Fruit fly (Drosophila melanogaster): Measurements from ENCODE around the gene Hel89B.

The Hel89B gene

DNA sequence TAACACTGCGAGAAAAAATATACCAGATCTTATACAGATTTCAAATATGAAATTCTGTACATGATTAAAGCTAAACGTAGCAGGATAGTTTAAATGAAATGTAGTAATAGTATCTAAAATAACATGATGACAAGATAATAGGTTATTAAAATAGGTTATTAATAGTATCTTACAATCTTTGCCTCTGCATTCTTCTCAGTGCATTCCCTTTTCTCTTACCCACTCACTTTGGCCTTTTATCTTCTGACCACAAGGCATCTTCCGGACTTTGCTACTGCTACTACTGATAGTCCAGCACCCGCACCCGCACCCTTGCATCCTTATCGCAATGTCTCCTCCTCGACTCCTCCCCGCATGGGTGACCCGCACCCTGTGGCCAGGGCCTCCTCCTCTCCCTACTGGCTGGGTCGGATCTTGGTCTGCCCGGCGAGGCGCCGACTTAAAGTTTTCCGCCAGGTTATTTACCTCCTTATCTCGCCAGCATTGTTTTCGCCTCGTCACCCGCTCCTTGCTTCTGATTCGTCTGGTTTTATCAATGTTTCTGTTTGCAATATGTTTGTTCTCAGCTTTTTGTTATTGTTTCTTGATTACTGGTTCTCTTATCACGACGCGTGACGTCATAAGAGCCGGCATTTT is 11.5 kb downstream of the Hel89B start (continued):
- no peak for TF ChIP-seq CG11456 (GFP tag; IDR thresholded peaks at IDR 0.05)
- TF ChIP-seq Doc2 (GFP tag; IDR thresholded peaks at IDR 0.05), result no peak
- no peak for TF ChIP-seq CTCF (GFP tag; optimal IDR thresholded peaks at IDR 0.05)
- TF ChIP-seq YL-1 (GFP tag; optimal IDR thresholded peaks at IDR 0.05), result no peak
- no peak for TF ChIP-seq NFAT (GFP tag; IDR thresholded peaks at IDR 0.05)
- no peak for TF ChIP-seq Mad (GFP tag; optimal IDR thresholded peaks at IDR 0.05)
- 0 out of 2 replicates have a peak, but pooled peaks have one; percentile 31 for TF ChIP-seq CG10959 (GFP tag; IDR thresholded peaks at IDR 0.05)
- TF ChIP-seq CG9876 (GFP tag; optimal IDR thresholded peaks at IDR 0.05), result no peak
- no peak for TF ChIP-seq CG8765 (GFP tag; IDR thresholded peaks at IDR 0.05)
- TF ChIP-seq mam (GFP tag; optimal IDR thresholded peaks at IDR 0.05), result peak; percentile 10
- no peak for TF ChIP-seq CG11093 (GFP tag; IDR thresholded peaks at IDR 0.05)
- TF ChIP-seq CG9932 (GFP tag; IDR thresholded peaks at IDR 0.05), result no peak
- TF ChIP-seq Hmx (GFP tag; optimal IDR thresholded peaks at IDR 0.05), result no peak
- peak; percentile 66 for TF ChIP-seq Med (GFP tag)
- TF ChIP-seq Nf-YC (tag; optimal IDR thresholded peaks at IDR 0.05), result peak; percentile 77
- TF ChIP-seq CG7839 (tag; optimal IDR thresholded peaks at IDR 0.05), result peak; percentile 66
- no peak for TF ChIP-seq Dip3 (GFP tag; optimal IDR thresholded peaks at IDR 0.05)
- TF ChIP-seq Tbp (GFP tag; optimal IDR thresholded peaks at IDR 0.05), result no peak
- TF ChIP-seq Stat92E (GFP tag; optimal IDR thresholded peaks at IDR 0.05), result no peak
- peak; percentile 53; the same call in 1 of the 2 replicates for TF ChIP-seq seq (GFP tag; IDR thresholded peaks at IDR 0.05)
- peak; percentile 53; the same call in 2 of the 3 replicates for TF ChIP-seq croc (GFP tag; conservative IDR thresholded peaks at IDR 0.05)
- TF ChIP-seq CG8281 (tag; optimal IDR thresholded peaks at IDR 0.05), result no peak
- no peak for TF ChIP-seq CG31224 (GFP tag; IDR thresholded peaks at IDR 0.05)
- TF ChIP-seq Scr (GFP tag; IDR thresholded peaks at IDR 0.05; ENCODE audit: partially characterized antibody), result no peak
- TF ChIP-seq CG17385 (GFP tag; optimal IDR thresholded peaks at IDR 0.05), result peak; percentile 8
- TF ChIP-seq Ptx1 (GFP tag; IDR thresholded peaks at IDR 0.05), result 0 out of 2 replicates have a peak, but pooled peaks have one; percentile 29
- 0 out of 2 replicates have a peak, but pooled peaks have one; percentile 12 for TF ChIP-seq CG32772 (GFP tag; IDR thresholded peaks at IDR 0.05)
- TF ChIP-seq grau (tag; optimal IDR thresholded peaks at IDR 0.05), result peak; percentile 68
- peak; percentile 4 for TF ChIP-seq scrt (GFP tag; optimal IDR thresholded peaks at IDR 0.05)
- peak; percentile 77 for TF ChIP-seq CG1603 (tag; optimal IDR thresholded peaks at IDR 0.05)
- TF ChIP-seq kay (GFP tag; optimal IDR thresholded peaks at IDR 0.05), result no peak
- TF ChIP-seq Ets65A (GFP tag), result no peak
- no peak for TF ChIP-seq en (GFP tag; optimal IDR thresholded peaks at IDR 0.05)
- TF ChIP-seq CG8388 (GFP tag; optimal IDR thresholded peaks at IDR 0.05), result peak; percentile 44
- TF ChIP-seq pb (GFP tag; optimal IDR thresholded peaks at IDR 0.05), result no peak
- no peak for TF ChIP-seq NK7.1 (GFP tag; optimal IDR thresholded peaks at IDR 0.05)
- TF ChIP-seq Meics (GFP tag; optimal IDR thresholded peaks at IDR 0.05), result peak; percentile 35
- no peak for TF ChIP-seq CG15011 (GFP tag; optimal IDR thresholded peaks at IDR 0.05)
- no peak for TF ChIP-seq vnd (GFP tag; IDR thresholded peaks at IDR 0.05; ENCODE audit: partially characterized antibody)
- TF ChIP-seq Dip2 (GFP tag; IDR thresholded peaks at IDR 0.05), result no peak
- no peak for TF ChIP-seq E2f2 (GFP tag; IDR thresholded peaks at IDR 0.05)
- peak; percentile 46 for TF ChIP-seq Camta (GFP tag; optimal IDR thresholded peaks at IDR 0.05)
- no peak for TF ChIP-seq CG12744 (GFP tag; optimal IDR thresholded peaks at IDR 0.05)
- TF ChIP-seq Ssrp (tag; optimal IDR thresholded peaks at IDR 0.05), result peak; percentile 38
- no peak for TF ChIP-seq CG30020 (tag; optimal IDR thresholded peaks at IDR 0.05)
- TF ChIP-seq CG17186 (GFP tag; optimal IDR thresholded peaks at IDR 0.05), result no peak
- TF ChIP-seq aop (GFP tag; IDR thresholded peaks at IDR 0.05), result no peak
- no peak for TF ChIP-seq ash1 (GFP tag; optimal IDR thresholded peaks at IDR 0.05)
- peak; percentile 26 for TF ChIP-seq dpn (GFP tag; optimal IDR thresholded peaks at IDR 0.05)
- TF ChIP-seq HLHmδ (GFP tag; optimal IDR thresholded peaks at IDR 0.05), result no peak
- peak; percentile 39; the same call in 2 of the 3 replicates for TF ChIP-seq tgo (GFP tag; IDR thresholded peaks at IDR 0.05)
